Fruit fly (Drosophila melanogaster): ENCODE measurements around the gene CG17224.

Gene CG17224

DNA sequence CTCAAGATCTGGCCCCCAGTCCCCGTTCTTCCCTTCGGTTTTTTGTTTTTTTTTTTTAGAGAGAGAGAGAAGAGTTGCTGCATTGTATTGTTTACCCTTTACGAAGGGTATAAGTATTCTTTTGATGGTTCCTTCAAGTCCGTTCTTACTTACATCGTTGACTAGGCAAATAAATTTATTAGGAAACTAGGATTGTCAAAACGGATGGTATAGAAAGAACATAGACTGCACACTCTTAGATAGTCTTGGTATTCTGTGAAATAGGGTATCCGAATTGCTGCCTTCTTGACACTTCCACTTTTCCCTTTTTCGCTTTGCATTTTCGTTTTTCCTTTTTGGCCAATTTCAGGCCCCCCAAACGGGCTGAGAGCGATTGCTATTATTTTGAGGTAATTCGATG is 6.6 kb downstream of the CG17224 start (continued):
- TF ChIP-seq CG3919 (GFP tag; optimal IDR thresholded peaks at IDR 0.05), result peak; percentile 86
- TF ChIP-seq CG8319 (GFP tag; optimal IDR thresholded peaks at IDR 0.05), result peak; percentile 65
- TF ChIP-seq eg (GFP tag; IDR thresholded peaks at IDR 0.05), result 0 out of 3 replicates have a peak, but pooled peaks have one; percentile 19
- peak; percentile 96 for TF ChIP-seq Eip78C (GFP tag)
- TF ChIP-seq svp (GFP tag), result peak; percentile 94
- peak; percentile 27 to 68 for TF ChIP-seq salr (GFP tag; optimal IDR thresholded peaks at IDR 0.05)
- TF ChIP-seq Hr4 (GFP tag; optimal IDR thresholded peaks at IDR 0.05), result peak; percentile 1
- TF ChIP-seq spab (GFP tag; optimal IDR thresholded peaks at IDR 0.05), result peak; percentile 61
- peak; percentile 65 for TF ChIP-seq vri (GFP tag; optimal IDR thresholded peaks at IDR 0.05)
- peak; percentile 71 for TF ChIP-seq fd59A (GFP tag; optimal IDR thresholded peaks at IDR 0.05)
- peak; percentile 81 for TF ChIP-seq CG10631 (GFP tag; optimal IDR thresholded peaks at IDR 0.05)
- peak; percentile 91 for TF ChIP-seq CG31627 (GFP tag; optimal IDR thresholded peaks at IDR 0.05)
- peak; percentile 85 for TF ChIP-seq lz (GFP tag; optimal IDR thresholded peaks at IDR 0.05)
- no peak for TF ChIP-seq fkh (GFP tag; optimal IDR thresholded peaks at IDR 0.05)
- peak; percentile 88 for TF ChIP-seq cyc (GFP tag; optimal IDR thresholded peaks at IDR 0.05)
- TF ChIP-seq ss (GFP tag; optimal IDR thresholded peaks at IDR 0.05), result peak; percentile 45 to 80
- peak; percentile 81 for TF ChIP-seq CG34406 (GFP tag; optimal IDR thresholded peaks at IDR 0.05)
- peak; percentile 76 for TF ChIP-seq CG7368 (GFP tag; optimal IDR thresholded peaks at IDR 0.05)

DNA sequence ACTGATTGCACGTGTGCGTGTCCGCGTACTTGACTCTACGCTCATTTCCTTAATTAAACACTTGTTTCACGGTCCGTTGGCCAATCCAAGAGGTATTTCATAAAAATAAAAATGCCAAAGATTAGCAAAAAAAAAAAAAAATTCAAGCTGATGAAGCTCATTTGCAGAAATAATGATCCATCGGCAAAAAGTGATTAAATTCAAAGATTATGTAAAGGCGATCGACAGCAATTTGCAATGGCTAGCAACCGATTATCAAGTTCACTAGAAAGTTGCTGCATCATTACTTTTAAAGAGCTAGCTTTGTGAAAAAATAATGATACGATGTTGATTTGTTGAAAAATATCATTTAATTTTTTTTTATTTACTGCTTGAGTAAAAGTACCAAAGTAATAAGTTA is 8.7 kb downstream of the CG17224 start:
- no peak for TF ChIP-seq CG16779 (tag; optimal IDR thresholded peaks at IDR 0.05)
- no peak for TF ChIP-seq CG15336 (GFP tag; IDR thresholded peaks at IDR 0.05)
- TF ChIP-seq CG8319 (GFP tag; optimal IDR thresholded peaks at IDR 0.05), result no peak
- TF ChIP-seq Sox15 (GFP tag; optimal IDR thresholded peaks at IDR 0.05), result no peak
- TF ChIP-seq pdm3 (GFP tag; optimal IDR thresholded peaks at IDR 0.05), result no peak
- TF ChIP-seq esn (GFP tag; optimal IDR thresholded peaks at IDR 0.05), result no peak
- no peak for TF ChIP-seq OdsH (GFP tag; optimal IDR thresholded peaks at IDR 0.05)

DNA sequence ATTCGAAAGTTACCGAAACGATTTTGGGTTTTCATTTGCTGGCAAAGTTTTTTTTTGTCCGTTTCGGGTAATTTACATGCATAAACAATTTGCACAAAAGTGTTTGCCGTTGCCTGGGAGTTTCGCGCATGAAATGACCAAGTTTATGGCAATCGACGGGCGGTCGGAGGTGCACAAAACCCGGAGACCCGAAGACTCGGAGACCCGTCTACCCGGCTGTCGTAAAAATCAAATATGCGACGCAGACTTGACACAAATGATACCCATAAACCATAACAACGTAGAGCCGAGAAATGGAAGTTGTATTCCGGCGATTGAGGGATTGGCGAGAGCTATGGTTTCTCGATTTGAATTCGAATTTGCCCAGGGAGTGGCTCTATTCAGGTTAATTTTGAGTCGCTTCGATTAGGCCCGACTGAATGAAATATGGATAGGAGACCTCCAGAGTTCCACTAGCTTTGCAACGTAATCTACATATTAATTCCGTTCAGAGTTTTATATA is 11.1 kb downstream of the CG17224 start:
- TF ChIP-seq CG10669 (GFP tag; optimal IDR thresholded peaks at IDR 0.05), result no peak
- TF ChIP-seq fkh (GFP tag; optimal IDR thresholded peaks at IDR 0.05), result no peak
- no peak for TF ChIP-seq CG6163 (GFP tag; IDR thresholded peaks at IDR 0.05)
- no peak for TF ChIP-seq ss (GFP tag; optimal IDR thresholded peaks at IDR 0.05)
- no peak for TF ChIP-seq achi (GFP tag; optimal IDR thresholded peaks at IDR 0.05)
- no peak for TF ChIP-seq CG6854 (GFP tag; optimal IDR thresholded peaks at IDR 0.05)
- TF ChIP-seq Met (GFP tag; optimal IDR thresholded peaks at IDR 0.05), result no peak
- TF ChIP-seq fd59A (GFP tag; optimal IDR thresholded peaks at IDR 0.05), result no peak

DNA sequence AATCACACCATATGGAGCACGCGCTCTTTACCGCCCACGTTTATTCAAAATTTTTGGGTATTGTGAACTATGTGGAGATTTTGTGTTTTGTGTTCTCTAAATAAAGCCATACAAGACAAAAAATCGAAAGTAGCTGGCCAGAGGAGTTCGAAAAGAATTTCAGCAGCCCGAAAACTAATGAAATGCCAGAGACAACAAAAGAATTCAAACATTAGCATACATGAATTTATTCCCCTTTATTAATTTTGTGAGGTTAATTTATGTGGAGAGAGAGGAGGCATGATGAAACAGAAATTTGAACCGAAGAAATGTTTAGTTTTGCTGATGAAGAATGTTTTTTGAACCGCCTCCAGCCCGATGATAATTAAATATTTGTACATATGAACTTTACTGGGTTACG is 11.9 kb downstream of the CG17224 start:
- TF ChIP-seq CG6808 (GFP tag; optimal IDR thresholded peaks at IDR 0.05) (no peak), cyc (GFP tag; optimal IDR thresholded peaks at IDR 0.05) (no peak), CG15336 (GFP tag; IDR thresholded peaks at IDR 0.05) (no peak), dsx (GFP tag; optimal IDR thresholded peaks at IDR 0.05; ENCODE audit: poor library complexity, severe bottlenecking) (no peak), fd59A (GFP tag; optimal IDR thresholded peaks at IDR 0.05) (no peak), fkh (GFP tag; optimal IDR thresholded peaks at IDR 0.05) (no peak), Eip78C (GFP tag) (no peak), CG6854 (GFP tag; optimal IDR thresholded peaks at IDR 0.05) (no peak), CG6163 (GFP tag; IDR thresholded peaks at IDR 0.05) (no peak), Ets21C (GFP tag; optimal IDR thresholded peaks at IDR 0.05) (no peak), CG6276 (GFP tag; optimal IDR thresholded peaks at IDR 0.05) (no peak), Hr4 (GFP tag; optimal IDR thresholded peaks at IDR 0.05) (no peak), CG3919 (GFP tag; optimal IDR thresholded peaks at IDR 0.05) (no peak)

DNA sequence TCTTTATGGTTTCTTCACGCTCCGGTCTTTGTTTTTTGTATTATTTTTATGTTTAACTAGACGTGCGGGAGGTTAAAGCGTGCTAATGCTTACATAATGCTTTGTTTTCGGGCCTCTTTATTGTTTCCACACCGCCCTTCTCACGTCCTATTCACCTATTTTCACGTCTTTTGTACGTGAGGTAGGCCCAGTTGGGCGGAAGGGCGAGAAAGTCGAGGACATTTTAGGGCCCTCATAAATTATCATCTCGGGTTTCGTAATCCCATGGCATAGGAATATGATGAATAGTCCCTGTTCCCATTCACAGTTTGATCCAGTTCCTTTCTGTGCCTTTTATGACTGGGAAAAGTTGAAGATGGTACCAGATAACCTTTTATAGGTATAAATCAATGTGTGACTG is 12.6 kb downstream of the CG17224 start:
- TF ChIP-seq CG8319 (GFP tag; optimal IDR thresholded peaks at IDR 0.05), result no peak
- no peak for TF ChIP-seq CG10631 (GFP tag; optimal IDR thresholded peaks at IDR 0.05)
- TF ChIP-seq achi (GFP tag; optimal IDR thresholded peaks at IDR 0.05), result no peak
- TF ChIP-seq OdsH (GFP tag; optimal IDR thresholded peaks at IDR 0.05), result no peak
- no peak for TF ChIP-seq Hr39 (GFP tag; optimal IDR thresholded peaks at IDR 0.05)
- no peak for TF ChIP-seq Met (GFP tag; optimal IDR thresholded peaks at IDR 0.05)
- TF ChIP-seq net (GFP tag; optimal IDR thresholded peaks at IDR 0.05), result no peak
- no peak for TF ChIP-seq CG32006 (GFP tag; optimal IDR thresholded peaks at IDR 0.05)
- TF ChIP-seq Smox (GFP tag; optimal IDR thresholded peaks at IDR 0.05), result no peak
- no peak for TF ChIP-seq Sox102F (GFP tag; optimal IDR thresholded peaks at IDR 0.05)
- no peak for TF ChIP-seq Sox15 (GFP tag; optimal IDR thresholded peaks at IDR 0.05)
- TF ChIP-seq cyc (GFP tag; optimal IDR thresholded peaks at IDR 0.05), result no peak

All from whole organism, prepupa.